Fruit fly (Drosophila melanogaster) whole organism, pupa: ENCODE results near the gene CG4957.

ENCODE experiments used
- CG12605 ChIP-seq: fragments of 200-800 bp; sonication (Bioruptor generic); IDR thresholded peaks from 2 replicates; pipeline ENCODE4 v1.3.6; 2022; ENCODE audit warnings: missing biosample characterization, missing genetic modification characterization
- CG15710 ChIP-seq: fragments of 200-800 bp; sonication (Bioruptor generic); optimal IDR thresholded peaks from 2 replicates; lab custom pipeline; 2018; ENCODE audit warnings: missing biosample characterization, mild to moderate bottlenecking, missing genetic modification characterization, moderate library complexity
- CG17806 ChIP-seq: fragments of 200-800 bp; sonication (Bioruptor generic); optimal IDR thresholded peaks from 2 replicates; lab custom pipeline; 2018; ENCODE audit warnings: missing biosample characterization, mild to moderate bottlenecking, missing genetic modification characterization, moderate library complexity
- CG4496 ChIP-seq: fragments of 200-800 bp; sonication (Bioruptor generic); IDR thresholded peaks from 3 replicates; pipeline ENCODE4 v1.3.6; 2022; ENCODE audit warnings: missing biosample characterization, missing genetic modification characterization
- CG8301 ChIP-seq: fragments of 200-800 bp; sonication (Bioruptor generic); optimal IDR thresholded peaks from 2 replicates; lab custom pipeline; 2018; ENCODE audit warnings: missing biosample characterization, mild to moderate bottlenecking, missing genetic modification characterization
- CG9948 ChIP-seq: fragments of 200-800 bp; sonication (Bioruptor generic); optimal IDR thresholded peaks from 2 replicates; lab custom pipeline; 2018; ENCODE audit warnings: missing biosample characterization, mild to moderate bottlenecking, missing genetic modification characterization, moderate library complexity
- D1 ChIP-seq: fragments of 200-800 bp; sonication (Bioruptor generic); optimal IDR thresholded peaks from 2 replicates; lab custom pipeline; 2018; ENCODE audit warnings: missing biosample characterization, mild to moderate bottlenecking, missing genetic modification characterization, moderate library complexity
- EcR ChIP-seq: fragments of 200-800 bp; sonication (Bioruptor generic); optimal IDR thresholded peaks from 3 replicates; lab custom pipeline; 2019; ENCODE audit warnings: missing biosample characterization, missing genetic modification characterization, mild to moderate bottlenecking, moderate library complexity, missing genetic modification reagents
- Ets98B ChIP-seq: fragments of 200-800 bp; sonication (Bioruptor generic); IDR thresholded peaks from 2 replicates; pipeline ENCODE4 v1.3.6; 2022; ENCODE audit warnings: missing biosample characterization, missing genetic modification characterization
- Pif1B ChIP-seq: fragments of 200-800 bp; sonication (Bioruptor generic); optimal IDR thresholded peaks from 3 replicates; lab custom pipeline; 2016; ENCODE audit warnings: missing biosample characterization, missing genetic modification characterization
- fd96Ca ChIP-seq: fragments of 200-800 bp; sonication (Bioruptor generic); IDR thresholded peaks from 3 replicates; pipeline ENCODE4 v1.3.6; 2022; ENCODE audit warnings: missing biosample characterization, missing genetic modification characterization
- gl ChIP-seq: fragments of 200-800 bp; sonication (Bioruptor generic); optimal IDR thresholded peaks from 2 replicates; lab custom pipeline; 2018; ENCODE audit warnings: missing biosample characterization, mild to moderate bottlenecking, missing genetic modification characterization

DNA sequence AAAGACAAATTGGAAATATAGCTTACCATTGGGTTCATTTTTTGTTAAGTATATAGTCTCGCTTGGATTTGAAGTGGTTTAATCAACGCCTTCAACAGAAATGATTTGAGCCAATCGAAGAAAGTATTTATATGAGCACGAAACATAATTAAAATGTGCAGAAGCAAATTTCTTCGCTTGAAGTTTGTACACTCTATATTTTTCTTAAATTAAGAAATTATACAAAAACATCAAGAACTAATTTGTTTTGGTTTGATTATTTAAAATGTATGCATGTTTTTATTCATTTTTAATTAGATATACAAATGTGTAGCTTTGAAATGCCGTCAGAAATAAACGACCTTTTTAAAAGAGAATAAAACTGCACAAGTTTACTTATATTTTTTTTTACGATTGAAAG lies 33.2 kb downstream of the CG4957 start, which contains the start of gene CG13138:
- TF ChIP-seq D1 (tag; lab: Kevin White, UChicago) = no peak
- no peak for TF ChIP-seq CG8301 (tag; lab: Kevin White, UChicago)
- TF ChIP-seq CG15710 (tag; lab: Kevin White, UChicago) = no peak
- no peak for TF ChIP-seq Ets98B (GFP tag; lab: Robert Waterston, UW)
- TF ChIP-seq CG17806 (tag; lab: Kevin White, UChicago) = no peak
- TF ChIP-seq gl (tag; lab: Kevin White, UChicago) = no peak
- no peak for TF ChIP-seq EcR
- TF ChIP-seq CG9948 (tag; lab: Kevin White, UChicago) = no peak
- no peak for TF ChIP-seq CG4496
- TF ChIP-seq CG12605 (GFP tag; lab: Robert Waterston, UW) = no peak
- TF ChIP-seq Pif1B (GFP tag; lab: Kevin White, UChicago) = no peak
- no peak for TF ChIP-seq fd96Ca
